Fruit fly (Drosophila melanogaster) whole organism, pupa: ENCODE measurements around the gene CG14346.

Experiments
- CG17806 ChIP-seq: fragments of 200-800 bp; sonication (Bioruptor generic); optimal IDR thresholded peaks from 2 replicates; lab custom pipeline; 2018; ENCODE audit warnings: missing biosample characterization, mild to moderate bottlenecking, missing genetic modification characterization, moderate library complexity
- CG32121 ChIP-seq: fragments of 200-800 bp; sonication (Bioruptor generic); IDR thresholded peaks from 2 replicates; pipeline ENCODE4 v1.3.6; 2022; ENCODE audit warnings: missing biosample characterization, missing genetic modification characterization
- CG4496 ChIP-seq: fragments of 200-800 bp; sonication (Bioruptor generic); IDR thresholded peaks from 3 replicates; pipeline ENCODE4 v1.3.6; 2022; ENCODE audit warnings: missing biosample characterization, missing genetic modification characterization
- CG8159 ChIP-seq: fragments of 200-800 bp; sonication (Bioruptor generic); optimal IDR thresholded peaks from 3 replicates; lab custom pipeline; 2018; ENCODE audit warnings: missing biosample characterization, mild to moderate bottlenecking, missing genetic modification characterization, moderate library complexity
- EcR ChIP-seq: fragments of 200-800 bp; sonication (Bioruptor generic); optimal IDR thresholded peaks from 3 replicates; lab custom pipeline; 2019; ENCODE audit warnings: missing biosample characterization, missing genetic modification characterization, mild to moderate bottlenecking, moderate library complexity, missing genetic modification reagents

dm6 chr2L:1365037-1365436, 2.8 kb upstream of the CG14346 start:
- no peak for TF ChIP-seq CG4496 (GFP tag; lab: Robert Waterston, UW)
- TF ChIP-seq CG17806 (tag; lab: Kevin White, UChicago): no peak
- no peak for TF ChIP-seq CG32121
- TF ChIP-seq CG8159 (tag; lab: Kevin White, UChicago): no peak
- TF ChIP-seq EcR: no peak
